Worm (Caenorhabditis elegans) whole organism, L2 larva: ENCODE data around the gene ZK892.5.

ENCODE experiments used
- R02D3.7 ChIP-seq: fragments of 150-350 bp; optimal IDR thresholded peaks from 2 replicates; lab custom pipeline; 2014; ENCODE audit warnings: missing biosample characterization, missing genetic modification characterization
- blmp-1 ChIP-seq: sonication (generic microtip); optimal IDR thresholded peaks from 2 replicates; lab custom pipeline; 2017; ENCODE audit warnings: missing genetic modification characterization, mild to moderate bottlenecking, missing compliant biosample characterization, antibody characterized with exemption, moderate library complexity; ENCODE audit not compliant: insufficient read depth
- nhr-11 ChIP-seq: fragments of 150-350 bp; optimal IDR thresholded peaks from 2 replicates; lab custom pipeline; 2014; ENCODE audit warnings: missing biosample characterization, missing genetic modification characterization
- nhr-12 ChIP-seq: fragments of 150-350 bp; optimal IDR thresholded peaks from 2 replicates; lab custom pipeline; 2014; ENCODE audit warnings: missing biosample characterization, missing genetic modification characterization
- nhr-237 ChIP-seq: fragments of 150-350 bp; optimal IDR thresholded peaks from 2 replicates; lab custom pipeline; 2014; ENCODE audit warnings: missing biosample characterization, missing genetic modification characterization
- nhr-25 ChIP-seq: fragments of 150-350 bp; sonication (generic microtip); optimal IDR thresholded peaks from 3 replicates; lab custom pipeline; 2014; ENCODE audit warnings: missing biosample characterization, missing genetic modification characterization
- skn-1 ChIP-seq: sonication (generic microtip); optimal IDR thresholded peaks from 2 replicates; lab custom pipeline; 2017; ENCODE audit warnings: missing biosample characterization, missing genetic modification characterization
- sma-3 ChIP-seq: sonication (generic microtip); optimal IDR thresholded peaks from 2 replicates; lab custom pipeline; 2016; ENCODE audit warnings: missing genetic modification reagents, missing genetic modification characterization, missing compliant biosample characterization
- snpc-4 ChIP-seq: fragments of 150-350 bp; optimal IDR thresholded peaks from 2 replicates; lab custom pipeline; 2014; ENCODE audit warnings: missing biosample characterization, missing genetic modification characterization
- unc-62 ChIP-seq: fragments of 150-350 bp; optimal IDR thresholded peaks from 2 replicates; lab custom pipeline; 2014; ENCODE audit warnings: missing biosample characterization, missing genetic modification reagents, missing genetic modification characterization
- zag-1 ChIP-seq: fragments of 150-350 bp; optimal IDR thresholded peaks from 2 replicates; lab custom pipeline; 2014; ENCODE audit warnings: missing biosample characterization, missing genetic modification characterization

DNA sequence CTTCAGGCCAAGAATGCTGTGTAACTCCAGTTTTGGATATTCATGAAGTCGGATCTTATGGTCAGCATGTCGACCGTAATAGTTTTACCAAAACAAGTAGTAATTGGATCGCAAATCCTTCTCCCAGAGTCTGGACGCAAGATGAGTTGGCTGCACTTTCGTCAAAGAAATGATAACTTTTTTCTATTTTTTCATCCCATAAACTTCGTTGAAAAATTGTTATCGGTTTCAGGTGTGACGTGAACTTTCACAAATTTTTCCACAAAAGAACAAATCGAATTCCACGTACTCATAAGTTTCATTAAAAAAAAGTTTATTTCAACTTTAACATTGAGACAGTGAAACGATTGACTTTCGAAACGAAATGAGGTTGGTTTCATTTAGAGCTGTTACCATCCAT lies at the start of gene ZK892.5:
- no peak for TF ChIP-seq unc-62 (GFP tag; lab: Kevin White, UChicago)
- TF ChIP-seq nhr-12: no peak
- TF ChIP-seq nhr-237 (tag; lab: Kevin White, UChicago): no peak
- no peak for TF ChIP-seq R02D3.7 (tag; lab: Kevin White, UChicago)
- TF ChIP-seq snpc-4: no peak
- TF ChIP-seq blmp-1: no peak
- no peak for TF ChIP-seq skn-1
- no peak for TF ChIP-seq sma-3 (GFP tag; lab: Kevin White, UChicago)
- TF ChIP-seq nhr-11: no peak
- no peak for TF ChIP-seq zag-1 (tag; lab: Kevin White, UChicago)
- TF ChIP-seq nhr-25 (tag; lab: Kevin White, UChicago): no peak
